Worm (Caenorhabditis elegans) whole organism, L4/young adult: ENCODE data around the gene rpl-23.

Source experiments
- W03F9.2 ChIP-seq: fragments of 150-350 bp; optimal IDR thresholded peaks from 2 replicates; lab custom pipeline; 2014; ENCODE audit warnings: missing biosample characterization, missing genetic modification characterization
- dao-5 ChIP-seq: sonication (generic microtip); optimal IDR thresholded peaks from 2 replicates; lab custom pipeline; 2016; ENCODE audit warnings: missing genotype, missing genetic modification characterization, moderate library complexity, missing compliant biosample characterization

ce11 chrIII:5722550-5722949, 16.6 kb upstream of the rpl-23 start, which contains the start of gene wrm-1:
- TF ChIP-seq dao-5, result no peak
- no peak for TF ChIP-seq W03F9.2 (tag; lab: Kevin White, UChicago)
